Worm (Caenorhabditis elegans): ENCODE results near the gene Y9C9A.16.

Gene Y9C9A.16

DNA sequence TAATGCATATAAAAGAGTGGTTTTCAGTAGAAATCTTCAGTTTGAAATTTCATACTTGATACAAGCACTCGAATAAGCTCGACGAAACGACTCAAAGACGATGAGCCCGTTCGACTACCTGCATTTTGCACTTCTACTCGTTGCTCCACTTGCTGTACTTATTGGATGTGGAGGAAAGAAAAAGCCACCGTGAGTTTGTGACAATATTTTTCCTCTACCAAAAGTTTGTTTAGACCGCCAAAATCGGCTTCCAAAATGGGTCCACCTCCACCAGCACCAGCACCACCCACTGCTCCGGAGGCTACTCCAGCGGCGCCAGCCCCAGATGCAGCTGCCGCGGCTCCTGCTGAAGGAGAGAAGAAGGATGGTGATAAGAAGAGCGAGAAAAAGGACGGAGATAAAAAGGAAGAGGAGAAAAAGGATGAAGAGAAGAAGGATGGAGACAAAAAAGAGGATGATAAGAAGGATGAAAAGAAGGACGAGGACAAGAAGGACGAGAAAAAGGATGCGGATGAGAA lies 1.3 kb upstream of the Y9C9A.16 start, which contains the start of gene E03H12.5:
E03H12.5 (plus strand) TSS at position 51 of the 518 bp plus-strand sequence.
- TF ChIP-seq unc-62 (GFP tag; optimal IDR thresholded peaks at IDR 0.05) (no peak), egl-27 (tag; optimal IDR thresholded peaks at IDR 0.05) (no peak), ceh-82 (tag; optimal IDR thresholded peaks at IDR 0.05) (no peak), lin-13 (GFP tag; optimal IDR thresholded peaks at IDR 0.05) (no peak), lin-11 (tag; optimal IDR thresholded peaks at IDR 0.05) (no peak), ztf-11 (tag; optimal IDR thresholded peaks at IDR 0.05) (no peak), lsy-2 (tag; optimal IDR thresholded peaks at IDR 0.05) (no peak), elt-1 (tag; optimal IDR thresholded peaks at IDR 0.05) (no peak), lin-39 (tag; optimal IDR thresholded peaks at IDR 0.05) (no peak), crh-2 (tag; optimal IDR thresholded peaks at IDR 0.05) (no peak), aly-2 (tag; optimal IDR thresholded peaks at IDR 0.05) (no peak)

DNA sequence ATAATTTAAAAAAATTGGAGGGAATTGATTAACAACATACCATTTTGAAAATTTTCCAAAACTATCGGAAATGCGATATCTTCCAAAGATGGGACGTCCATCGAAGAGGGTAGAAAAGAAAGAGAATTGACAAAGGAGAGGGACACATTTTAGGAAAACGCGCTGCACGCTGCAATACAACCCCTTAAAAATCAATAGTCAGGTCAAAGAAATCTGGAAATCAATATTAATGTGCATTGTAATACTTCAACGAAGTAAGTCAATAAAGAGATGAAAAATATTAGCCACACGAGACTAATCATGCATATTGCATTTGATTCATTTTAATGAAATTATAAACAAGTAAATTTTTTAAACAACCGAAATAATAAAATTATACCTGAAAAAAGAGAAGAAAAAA lies 6.5 kb downstream of the Y9C9A.16 start, which contains the start of gene Y9C9A.13:
Y9C9A.13 (minus strand) TSS at position 101 of the 400 bp plus-strand sequence.
- TF ChIP-seq ztf-11 (tag; optimal IDR thresholded peaks at IDR 0.05): no peak
- no peak for TF ChIP-seq lin-11 (tag; optimal IDR thresholded peaks at IDR 0.05)
- no peak for TF ChIP-seq lsy-2 (tag; optimal IDR thresholded peaks at IDR 0.05)
- no peak for TF ChIP-seq nhr-237 (tag; optimal IDR thresholded peaks at IDR 0.05)

DNA sequence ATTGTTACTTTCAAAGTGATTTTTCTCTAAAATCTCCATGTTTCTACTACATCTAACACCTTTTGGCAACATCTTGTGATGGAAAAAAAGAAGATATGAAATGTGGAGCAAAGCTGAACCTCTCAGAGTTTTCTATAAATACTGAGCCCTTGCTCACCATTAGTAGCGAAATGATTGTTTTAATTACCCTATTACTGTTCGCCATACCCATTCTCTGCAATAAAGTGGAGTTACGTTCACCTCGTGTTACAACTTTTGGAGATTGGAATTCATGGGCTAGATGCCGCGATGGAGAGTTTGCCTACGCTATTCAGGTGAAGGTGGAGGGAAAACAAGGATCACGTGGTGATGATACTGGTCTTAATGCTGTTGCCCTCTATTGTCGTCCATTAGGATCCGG lies 12.1 kb downstream of the Y9C9A.16 start, which contains the start of gene txt-3:
txt-3 (plus strand) TSS at position 125 of the 400 bp plus-strand sequence.
- TF ChIP-seq lsy-2 (tag; optimal IDR thresholded peaks at IDR 0.05): no peak
- TF ChIP-seq dmd-4 (tag; optimal IDR thresholded peaks at IDR 0.05): no peak
- TF ChIP-seq mbf-1 (tag; optimal IDR thresholded peaks at IDR 0.05): no peak
- TF ChIP-seq mdl-1 (tag; optimal IDR thresholded peaks at IDR 0.05): no peak
- TF ChIP-seq nhr-23 (tag; optimal IDR thresholded peaks at IDR 0.05): no peak
- no peak for TF ChIP-seq nhr-12 (tag; optimal IDR thresholded peaks at IDR 0.05)
- TF ChIP-seq blmp-1 (tag; optimal IDR thresholded peaks at IDR 0.05; ENCODE audit: insufficient read depth): no peak
- no peak for TF ChIP-seq skn-1 (tag; optimal IDR thresholded peaks at IDR 0.05)
- no peak for TF ChIP-seq aly-2 (tag; optimal IDR thresholded peaks at IDR 0.05)
- TF ChIP-seq egl-27 (tag; optimal IDR thresholded peaks at IDR 0.05): no peak
- TF ChIP-seq sem-4 (tag; optimal IDR thresholded peaks at IDR 0.05): no peak
- no peak for TF ChIP-seq nhr-6 (tag; optimal IDR thresholded peaks at IDR 0.05)
- no peak for TF ChIP-seq nhr-10 (tag; optimal IDR thresholded peaks at IDR 0.05)
- TF ChIP-seq mab-5 (tag; optimal IDR thresholded peaks at IDR 0.05): no peak
- no peak for TF ChIP-seq sma-9 (GFP tag; optimal IDR thresholded peaks at IDR 0.05)
- TF ChIP-seq sma-9 (tag; optimal IDR thresholded peaks at IDR 0.05): no peak
- TF ChIP-seq unc-62 (GFP tag; optimal IDR thresholded peaks at IDR 0.05): no peak

DNA sequence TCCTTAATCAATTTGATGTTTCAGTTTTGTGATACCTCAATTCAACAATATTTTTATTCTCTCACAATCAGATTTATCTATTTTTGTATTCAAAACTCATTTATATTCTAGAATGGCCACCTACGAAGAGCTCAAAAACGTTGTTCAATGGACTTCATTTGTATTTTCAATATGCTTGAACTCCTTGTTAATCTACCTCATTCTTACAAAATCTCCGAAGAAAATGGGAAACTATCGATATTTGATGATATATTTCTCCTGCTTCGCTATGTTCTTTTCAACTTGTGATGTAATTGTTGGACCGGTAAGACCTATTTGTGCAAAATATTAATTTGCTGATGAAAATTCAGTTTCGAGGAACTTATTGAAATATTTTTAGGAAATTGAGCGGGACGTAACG lies 15.3 kb downstream of the Y9C9A.16 start, which contains the start of gene str-164:
str-164 (plus strand) TSS at position 113 of the 400 bp plus-strand sequence.
- TF ChIP-seq snpc-4 (tag; optimal IDR thresholded peaks at IDR 0.05) (no peak), mab-5 (tag; optimal IDR thresholded peaks at IDR 0.05) (no peak), nhr-77 (tag; optimal IDR thresholded peaks at IDR 0.05) (no peak), fos-1 (tag; optimal IDR thresholded peaks at IDR 0.05) (no peak), lsy-2 (tag; optimal IDR thresholded peaks at IDR 0.05) (no peak), nhr-21 (tag; optimal IDR thresholded peaks at IDR 0.05) (no peak), zag-1 (tag; optimal IDR thresholded peaks at IDR 0.05) (no peak), lin-39 (tag; optimal IDR thresholded peaks at IDR 0.05) (no peak), nhr-11 (tag; optimal IDR thresholded peaks at IDR 0.05) (no peak), dmd-4 (tag; optimal IDR thresholded peaks at IDR 0.05) (no peak), lin-13 (GFP tag; optimal IDR thresholded peaks at IDR 0.05) (no peak)

DNA sequence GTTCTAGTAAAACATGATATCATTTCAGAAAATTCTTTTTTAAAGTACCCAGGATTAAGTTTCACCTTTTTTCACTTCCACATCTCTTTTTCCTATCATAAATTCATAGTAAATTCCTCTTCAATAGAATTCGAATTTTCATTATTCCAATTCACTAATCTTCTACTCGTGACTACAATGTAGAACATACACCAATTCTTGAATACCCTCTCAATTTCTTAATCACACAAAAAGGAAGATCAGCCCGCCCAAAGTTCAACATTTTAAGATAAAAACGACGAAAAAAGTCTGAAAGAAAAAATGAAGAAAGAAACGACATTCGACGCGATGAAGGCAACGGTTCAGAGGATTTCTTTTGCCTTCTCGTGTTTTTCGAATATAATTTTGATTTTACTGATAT lies 22.0 kb downstream of the Y9C9A.16 start, which contains the start of gene str-163:
str-163 (plus strand) TSS at position 301 of the 400 bp plus-strand sequence.
- TF ChIP-seq ceh-82 (tag; optimal IDR thresholded peaks at IDR 0.05): no peak
- TF ChIP-seq nhr-6 (tag; optimal IDR thresholded peaks at IDR 0.05): no peak
- TF ChIP-seq nhr-237 (tag; optimal IDR thresholded peaks at IDR 0.05): no peak
- TF ChIP-seq blmp-1 (tag; optimal IDR thresholded peaks at IDR 0.05; ENCODE audit: insufficient read depth): no peak

DNA sequence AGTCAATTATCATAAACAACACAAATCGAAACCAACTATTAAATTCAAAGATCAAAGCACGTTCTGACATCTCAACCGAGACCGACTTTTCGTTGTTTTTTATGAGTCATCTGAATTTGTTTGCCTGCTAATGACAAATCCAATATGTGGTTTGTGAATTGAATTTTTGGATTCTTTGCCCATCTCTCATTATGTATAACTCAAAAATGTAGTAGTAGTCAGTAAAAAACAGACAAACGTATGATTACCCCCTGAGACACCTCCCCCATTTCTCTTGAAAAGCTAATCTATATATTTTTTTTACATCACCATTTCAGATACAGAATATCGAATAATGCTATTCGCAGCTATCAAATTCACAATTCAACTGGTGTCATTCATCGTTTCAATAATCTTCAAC lies 30.2 kb downstream of the Y9C9A.16 start, which contains the start of gene str-169:
str-169 (plus strand) TSS at position 301 of the 400 bp plus-strand sequence.
- TF ChIP-seq ztf-1 (GFP tag; conservative IDR thresholded peaks at IDR 0.05) (no peak), sem-4 (tag; optimal IDR thresholded peaks at IDR 0.05) (no peak), snpc-4 (tag; optimal IDR thresholded peaks at IDR 0.05) (no peak), ztf-4 (tag; optimal IDR thresholded peaks at IDR 0.05) (no peak), nhr-21 (tag; optimal IDR thresholded peaks at IDR 0.05) (no peak), sma-9 (GFP tag; optimal IDR thresholded peaks at IDR 0.05) (no peak), sma-9 (tag; optimal IDR thresholded peaks at IDR 0.05) (no peak), mdl-1 (tag; optimal IDR thresholded peaks at IDR 0.05) (no peak), nhr-12 (tag; optimal IDR thresholded peaks at IDR 0.05) (no peak), egl-27 (tag; optimal IDR thresholded peaks at IDR 0.05) (no peak), zag-1 (tag; optimal IDR thresholded peaks at IDR 0.05) (no peak), ZK546.5 (tag; optimal IDR thresholded peaks at IDR 0.05) (no peak), lin-39 (tag; optimal IDR thresholded peaks at IDR 0.05) (no peak), elt-3 (tag; optimal IDR thresholded peaks at IDR 0.05) (no peak), lin-13 (GFP tag; optimal IDR thresholded peaks at IDR 0.05) (no peak), blmp-1 (tag; optimal IDR thresholded peaks at IDR 0.05; ENCODE audit: insufficient read depth) (no peak), mbf-1 (tag; optimal IDR thresholded peaks at IDR 0.05) (no peak), gmeb-1 (tag; optimal IDR thresholded peaks at IDR 0.05) (no peak)

All from whole organism, L2 larva.